ENCODE assay signal across 4 worm cellular contexts in the genomic region with DNA sequence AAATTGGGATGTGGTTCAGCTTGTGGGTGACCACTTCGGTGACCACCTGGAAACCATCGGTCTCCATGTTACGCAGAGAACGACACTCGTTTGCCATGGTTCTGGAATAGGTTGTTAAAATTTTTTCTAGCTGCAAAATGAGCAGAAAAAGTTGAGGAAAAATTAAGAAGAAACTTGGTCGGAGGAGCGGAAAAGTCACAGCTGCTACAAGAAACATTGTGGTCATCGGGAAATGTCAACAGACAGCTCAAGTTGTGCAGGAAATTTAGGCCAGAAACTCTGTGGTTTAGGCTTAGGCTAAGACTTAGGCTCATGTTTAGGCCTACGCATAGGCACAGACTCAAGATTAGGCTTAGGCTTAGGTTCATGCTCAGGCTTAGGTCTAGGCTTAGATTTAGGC.
TF ChIP-seq lines count a peak whose summit lies in the region.

A gene (minus strand): TSS at position 101 of the 400 bp plus-strand sequence.

TF ChIP-seq in whole organism, L1 larva, 84 proteins besides CTCF, POLR2A, EP300 and RAD21:
- TF ChIP-seq unc-98 (GFP tag; IDR thresholded peaks at IDR 0.05; lab: Robert Waterston, UW), result no peak
- TF ChIP-seq sptf-1 (tag; optimal IDR thresholded peaks at IDR 0.05; lab: Kevin White, UChicago), result no peak
- peak; percentile 1 for TF ChIP-seq rnt-1 (tag; optimal IDR thresholded peaks at IDR 0.05; lab: Kevin White, UChicago)
- TF ChIP-seq aha-1 (tag; optimal IDR thresholded peaks at IDR 0.05; lab: Kevin White, UChicago), result no peak
- TF ChIP-seq snu-23 (GFP tag; optimal IDR thresholded peaks at IDR 0.05; lab: Kevin White, UChicago), result no peak

TF ChIP-seq in whole organism, L2 larva, 48 proteins besides CTCF, POLR2A, EP300 and RAD21:
- TF ChIP-seq ztf-4 (tag; optimal IDR thresholded peaks at IDR 0.05; lab: Kevin White, UChicago), result no peak
- TF ChIP-seq ama-1 (optimal IDR thresholded peaks at IDR 0.05; lab: Kevin White, UChicago), result peak; percentile 17
- TF ChIP-seq C34F6.9 (tag; optimal IDR thresholded peaks at IDR 0.05; lab: Kevin White, UChicago), result no peak

TF ChIP-seq in whole organism, L4 larva, 104 proteins besides CTCF, POLR2A, EP300 and RAD21:
- TF ChIP-seq egl-27 (tag; optimal IDR thresholded peaks at IDR 0.05; lab: Kevin White, UChicago) (no peak), nhr-11 (tag; optimal IDR thresholded peaks at IDR 0.05; lab: Kevin White, UChicago) (peak; percentile 7), ama-1 (optimal IDR thresholded peaks at IDR 0.05; lab: Kevin White, UChicago) (peak; percentile 15), nhr-28 (tag; optimal IDR thresholded peaks at IDR 0.05; lab: Kevin White, UChicago) (peak; percentile 34), egl-43 (GFP tag; IDR thresholded peaks at IDR 0.05; lab: Robert Waterston, UW) (no peak), unc-130 (GFP tag; optimal IDR thresholded peaks at IDR 0.05; lab: Kevin White, UChicago) (no peak)
TF ChIP-seq in whole organism, L4 larva: peak in this region for 3.

TF ChIP-seq in whole organism, young adult, 124 proteins besides CTCF, POLR2A, EP300 and RAD21:
- no peak for TF ChIP-seq ztf-6 (GFP tag; IDR thresholded peaks at IDR 0.05; lab: Robert Waterston, UW)
- TF ChIP-seq ama-1 (optimal IDR thresholded peaks at IDR 0.05; lab: Kevin White, UChicago), result peak; percentile 55
- TF ChIP-seq ama-1 (GFP tag; optimal IDR thresholded peaks at IDR 0.05; lab: Kevin White, UChicago), result no peak
- 0 out of 2 replicates have a peak, but pooled peaks have one; percentile 16 for TF ChIP-seq nfyb-1 (GFP tag; IDR thresholded peaks at IDR 0.05; lab: Robert Waterston, UW)
